Worm (Caenorhabditis elegans): ENCODE results near the gene C44H9.7.

Gene C44H9.7

ce11 chrV:12814481-12814882 is 40.2 kb downstream of the C44H9.7 start (continued):
- TF ChIP-seq C08G9.2 (tag; optimal IDR thresholded peaks at IDR 0.05), result peak; percentile 53
- TF ChIP-seq pax-1 (tag; optimal IDR thresholded peaks at IDR 0.05), result no peak
- no peak for TF ChIP-seq dmd-4 (tag; optimal IDR thresholded peaks at IDR 0.05; ENCODE audit: borderline replicate concordance)
- no peak for TF ChIP-seq pat-9 (tag; optimal IDR thresholded peaks at IDR 0.05)
- peak; percentile 69 for TF ChIP-seq ceh-18 (tag; optimal IDR thresholded peaks at IDR 0.05)
- TF ChIP-seq unc-3 (GFP tag; conservative IDR thresholded peaks at IDR 0.05), result no peak
- TF ChIP-seq unc-3 (tag; optimal IDR thresholded peaks at IDR 0.05), result no peak
- no peak for TF ChIP-seq pros-1 (tag; optimal IDR thresholded peaks at IDR 0.05)
- TF ChIP-seq pag-3 (tag; optimal IDR thresholded peaks at IDR 0.05; ENCODE audit: borderline replicate concordance), result no peak
- TF ChIP-seq ceh-24 (tag; optimal IDR thresholded peaks at IDR 0.05), result no peak
- no peak for TF ChIP-seq ahr-1 (tag; optimal IDR thresholded peaks at IDR 0.05)
- peak; percentile 27 for TF ChIP-seq syd-9 (tag; optimal IDR thresholded peaks at IDR 0.05)
- TF ChIP-seq sox-4 (tag; optimal IDR thresholded peaks at IDR 0.05), result peak; percentile 8
- TF ChIP-seq F13H6.1 (tag; optimal IDR thresholded peaks at IDR 0.05), result peak; percentile 63
- TF ChIP-seq fkh-10 (GFP tag; optimal IDR thresholded peaks at IDR 0.05), result no peak
- no peak for TF ChIP-seq sox-2 (GFP tag; IDR thresholded peaks at IDR 0.05)
- no peak for TF ChIP-seq gmeb-2 (tag; optimal IDR thresholded peaks at IDR 0.05)
- no peak for TF ChIP-seq tbx-7 (tag; optimal IDR thresholded peaks at IDR 0.05)
- TF ChIP-seq hlh-13 (GFP tag; optimal IDR thresholded peaks at IDR 0.05), result no peak
- TF ChIP-seq K02D7.2 (tag; optimal IDR thresholded peaks at IDR 0.05), result no peak
- no peak for TF ChIP-seq ttx-3 (tag; optimal IDR thresholded peaks at IDR 0.05)
- no peak for TF ChIP-seq ceh-30 (tag; optimal IDR thresholded peaks at IDR 0.05)
- peak; percentile 30 for TF ChIP-seq ceh-2 (tag; optimal IDR thresholded peaks at IDR 0.05)
- no peak for TF ChIP-seq hlh-15 (tag; optimal IDR thresholded peaks at IDR 0.05)
- TF ChIP-seq ceh-19 (GFP tag; optimal IDR thresholded peaks at IDR 0.05), result peak; percentile 29
- TF ChIP-seq zip-5 (tag; optimal IDR thresholded peaks at IDR 0.05), result no peak
- no peak for TF ChIP-seq pha-2 (tag; optimal IDR thresholded peaks at IDR 0.05)
- peak; percentile 52 for TF ChIP-seq unc-42 (tag; optimal IDR thresholded peaks at IDR 0.05)
- no peak for TF ChIP-seq elt-4 (tag; optimal IDR thresholded peaks at IDR 0.05)
- TF ChIP-seq dve-1 (tag; optimal IDR thresholded peaks at IDR 0.05), result no peak
- peak; percentile 28 for TF ChIP-seq sdc-2 (tag; optimal IDR thresholded peaks at IDR 0.05)
- peak; percentile 57 for TF ChIP-seq rnt-1 (tag; optimal IDR thresholded peaks at IDR 0.05)
- peak; percentile 40 for TF ChIP-seq ref-2 (tag; optimal IDR thresholded peaks at IDR 0.05)
- TF ChIP-seq ceh-34 (tag; optimal IDR thresholded peaks at IDR 0.05), result peak; percentile 84
- TF ChIP-seq ceh-45 (GFP tag; IDR thresholded peaks at IDR 0.05), result no peak
- no peak for TF ChIP-seq T23F11.4 (GFP tag; optimal IDR thresholded peaks at IDR 0.05)
- peak; percentile 62 for TF ChIP-seq tbx-2 (tag; optimal IDR thresholded peaks at IDR 0.05)
- TF ChIP-seq ceh-6 (GFP tag; optimal IDR thresholded peaks at IDR 0.05), result no peak
- TF ChIP-seq fax-1 (tag; optimal IDR thresholded peaks at IDR 0.05), result no peak
- TF ChIP-seq hlh-6 (tag; optimal IDR thresholded peaks at IDR 0.05), result peak; percentile 58

ce11 chrV:12814022-12814421 is 40.6 kb downstream of the C44H9.7 start, which contains the start of gene ZC443.3:
Gene ZC443.3, minus strand, starts transcription at chrV:12814122.
- no peak for TF ChIP-seq odd-2 (tag; optimal IDR thresholded peaks at IDR 0.05)
- TF ChIP-seq F13H6.1 (tag; optimal IDR thresholded peaks at IDR 0.05), result no peak
- no peak for TF ChIP-seq pag-3 (tag; optimal IDR thresholded peaks at IDR 0.05; ENCODE audit: borderline replicate concordance)
- no peak for TF ChIP-seq ceh-31 (tag; optimal IDR thresholded peaks at IDR 0.05)

- TF ChIP-seq pha-4 (tag; optimal IDR thresholded peaks at IDR 0.05), result no peak
- TF ChIP-seq zip-5 (tag; optimal IDR thresholded peaks at IDR 0.05), result no peak
- TF ChIP-seq che-1 (tag; optimal IDR thresholded peaks at IDR 0.05), result no peak
- TF ChIP-seq pros-1 (tag; optimal IDR thresholded peaks at IDR 0.05), result no peak
- TF ChIP-seq ceh-2 (tag; optimal IDR thresholded peaks at IDR 0.05), result no peak
- peak; percentile 62 for TF ChIP-seq ama-1 (optimal IDR thresholded peaks at IDR 0.05)
- peak; percentile 31 for TF ChIP-seq ceh-34 (tag; optimal IDR thresholded peaks at IDR 0.05)
- TF ChIP-seq nhr-232 (tag; optimal IDR thresholded peaks at IDR 0.05), result no peak
- no peak for TF ChIP-seq C08G9.2 (tag; optimal IDR thresholded peaks at IDR 0.05)
- no peak for TF ChIP-seq ceh-30 (tag; optimal IDR thresholded peaks at IDR 0.05)
These were observed 42.9 kb downstream of the C44H9.7 start for ce11 chrV:12811810-12812209.
